Worm (Caenorhabditis elegans) whole organism, young adult: ENCODE measurements around the gene pgl-2.

Experiments used
- B0019.2 ChIP-seq: fragments of 200-800 bp; sonication (Bioruptor generic); conservative IDR thresholded peaks from 2 replicates; pipeline ENCODE4 v1.3.6; 2022; ENCODE audit warnings: missing genetic modification reagents, missing genetic modification characterization, missing compliant biosample characterization
- B0261.1 ChIP-seq: sonication (generic microtip); optimal IDR thresholded peaks from 2 replicates; lab custom pipeline; 2016; ENCODE audit warnings: mild to moderate bottlenecking, missing genetic modification characterization, moderate library complexity, missing compliant biosample characterization
- B0336.3 ChIP-seq: fragments of 200-800 bp; sonication (Bioruptor generic); IDR thresholded peaks from 2 replicates; pipeline ENCODE4 v1.3.6; 2022; ENCODE audit warnings: missing genetic modification characterization, missing compliant biosample characterization
- F22D6.2 ChIP-seq: sonication (generic microtip); optimal IDR thresholded peaks from 2 replicates; lab custom pipeline; 2016; ENCODE audit warnings: mild to moderate bottlenecking, missing genetic modification characterization, missing compliant biosample characterization
- F33H1.4 ChIP-seq: fragments of 200-800 bp; sonication (Bioruptor generic); IDR thresholded peaks from 2 replicates; pipeline ENCODE4 v1.3.6; 2022; ENCODE audit warnings: missing genetic modification reagents, missing genetic modification characterization, missing compliant biosample characterization
- F37B4.10 ChIP-seq: fragments of 200-800 bp; sonication (Bioruptor generic); IDR thresholded peaks from 2 replicates; pipeline ENCODE4 v1.3.6; 2022; ENCODE audit warnings: missing genetic modification characterization, missing compliant biosample characterization
- F55B11.4 ChIP-seq: sonication (generic microtip); optimal IDR thresholded peaks from 2 replicates; lab custom pipeline; 2016; ENCODE audit warnings: missing compliant biosample characterization, missing genetic modification characterization, borderline replicate concordance; ENCODE audit not compliant: insufficient read depth
- K12H6.12 ChIP-seq: fragments of 200-800 bp; sonication (Bioruptor generic); optimal IDR thresholded peaks from 2 replicates; lab custom pipeline; 2018; ENCODE audit warnings: mild to moderate bottlenecking, missing genetic modification characterization, missing compliant biosample characterization
- Y53G8AR.9 ChIP-seq: fragments of 200-800 bp; sonication (Bioruptor generic); conservative IDR thresholded peaks from 2 replicates; pipeline ENCODE4 v1.3.6; 2022; ENCODE audit warnings: missing genetic modification reagents, missing genetic modification characterization, missing compliant biosample characterization
- Y56A3A.18 ChIP-seq: fragments of 200-800 bp; sonication (Bioruptor generic); IDR thresholded peaks from 2 replicates; pipeline ENCODE4 v1.3.6; 2022; ENCODE audit warnings: missing genetic modification reagents, missing genetic modification characterization, missing compliant biosample characterization
- Y67H2A.10 ChIP-seq: fragments of 200-800 bp; sonication (Bioruptor generic); conservative IDR thresholded peaks from 2 replicates; pipeline ENCODE4 v1.3.6; 2022; ENCODE audit warnings: missing genetic modification reagents, missing genetic modification characterization, missing compliant biosample characterization
- Y95B8A.8 ChIP-seq: fragments of 200-800 bp; sonication (Bioruptor generic); IDR thresholded peaks from 2 replicates; pipeline ENCODE4 v1.3.6; 2022; ENCODE audit warnings: missing genetic modification reagents, missing genetic modification characterization, missing compliant biosample characterization
- akir-1 ChIP-seq: fragments of 200-800 bp; sonication (Bioruptor generic); optimal IDR thresholded peaks from 2 replicates; lab custom pipeline; 2018; ENCODE audit warnings: mild to moderate bottlenecking, missing genetic modification characterization, moderate library complexity, missing compliant biosample characterization
- attf-6 ChIP-seq: fragments of 200-800 bp; sonication (Bioruptor generic); IDR thresholded peaks from 2 replicates; pipeline ENCODE4 v1.3.6; 2022; ENCODE audit warnings: missing genetic modification reagents, missing genetic modification characterization, missing compliant biosample characterization
- ceh-100 ChIP-seq: fragments of 200-800 bp; sonication (Bioruptor generic); IDR thresholded peaks from 2 replicates; pipeline ENCODE4 v1.3.6; 2022; ENCODE audit warnings: missing genetic modification reagents, missing genetic modification characterization, missing compliant biosample characterization
- ceh-91 ChIP-seq: fragments of 200-800 bp; sonication (Bioruptor generic); IDR thresholded peaks from 2 replicates; pipeline ENCODE4 v1.3.6; 2022; ENCODE audit warnings: missing genetic modification reagents, missing genetic modification characterization, missing compliant biosample characterization
- die-1 ChIP-seq: sonication (generic microtip); optimal IDR thresholded peaks from 2 replicates; lab custom pipeline; 2016; ENCODE audit warnings: missing genotype, mild to moderate bottlenecking, missing genetic modification characterization, missing compliant biosample characterization
- dpff-1 ChIP-seq: sonication (generic microtip); optimal IDR thresholded peaks from 2 replicates; lab custom pipeline; 2017; ENCODE audit warnings: mild to moderate bottlenecking, missing genetic modification characterization, missing compliant biosample characterization
- efl-1 ChIP-seq: fragments of 150-350 bp; optimal IDR thresholded peaks from 2 replicates; lab custom pipeline; 2014; ENCODE audit warnings: missing biosample characterization, missing genetic modification reagents, missing genetic modification characterization
- ekl-4 ChIP-seq: fragments of 200-800 bp; sonication (Bioruptor generic); IDR thresholded peaks from 2 replicates; pipeline ENCODE4 v1.3.6; 2022; ENCODE audit warnings: missing genetic modification reagents, missing genetic modification characterization, missing compliant biosample characterization
- gei-17 ChIP-seq: fragments of 200-800 bp; sonication (Bioruptor generic); optimal IDR thresholded peaks from 2 replicates; lab custom pipeline; 2018; ENCODE audit warnings: mild to moderate bottlenecking, missing genetic modification characterization, missing compliant biosample characterization
- him-1 ChIP-seq: sonication (generic microtip); optimal IDR thresholded peaks from 2 replicates; lab custom pipeline; 2016; ENCODE audit warnings: missing genotype, missing genetic modification reagents, missing genetic modification characterization, missing compliant biosample characterization
- hlh-26 ChIP-seq: fragments of 200-800 bp; sonication (Bioruptor generic); conservative IDR thresholded peaks from 2 replicates; pipeline ENCODE4 v1.3.6; 2022; ENCODE audit warnings: missing genetic modification reagents, missing genetic modification characterization, missing compliant biosample characterization
- hmg-1.2 ChIP-seq: fragments of 200-800 bp; sonication (Bioruptor generic); IDR thresholded peaks from 2 replicates; pipeline ENCODE4 v1.3.6; 2022; ENCODE audit warnings: missing genetic modification reagents, missing genetic modification characterization, missing compliant biosample characterization
- hmg-20 ChIP-seq: fragments of 200-800 bp; sonication (Bioruptor generic); IDR thresholded peaks from 2 replicates; pipeline ENCODE4 v1.3.6; 2022; ENCODE audit warnings: missing genetic modification reagents, missing genetic modification characterization, missing compliant biosample characterization
- hrde-1 ChIP-seq: sonication (generic microtip); optimal IDR thresholded peaks from 2 replicates; lab custom pipeline; 2016; ENCODE audit warnings: missing genetic modification characterization, mild to moderate bottlenecking, missing compliant biosample characterization, moderate library complexity, missing genotype, missing genetic modification reagents, borderline replicate concordance
- madf-6 ChIP-seq: fragments of 200-800 bp; sonication (Bioruptor generic); IDR thresholded peaks from 2 replicates; pipeline ENCODE4 v1.3.6; 2022; ENCODE audit warnings: missing genetic modification reagents, missing genetic modification characterization, missing compliant biosample characterization
- mel-28 ChIP-seq: sonication (generic microtip); optimal IDR thresholded peaks from 2 replicates; lab custom pipeline; 2016; ENCODE audit warnings: borderline replicate concordance, mild to moderate bottlenecking, missing genetic modification characterization, missing compliant biosample characterization
- nhr-120 ChIP-seq: fragments of 200-800 bp; sonication (Bioruptor generic); IDR thresholded peaks from 2 replicates; pipeline ENCODE4 v1.3.6; 2022; ENCODE audit warnings: missing genetic modification characterization, missing compliant biosample characterization
- nhr-27 ChIP-seq: fragments of 200-800 bp; sonication (Bioruptor generic); optimal IDR thresholded peaks from 2 replicates; lab custom pipeline; 2018; ENCODE audit warnings: mild to moderate bottlenecking, missing genetic modification characterization, moderate library complexity, missing compliant biosample characterization
- nhr-90 ChIP-seq: sonication (generic microtip); optimal IDR thresholded peaks from 2 replicates; lab custom pipeline; 2016; ENCODE audit warnings: missing genotype, mild to moderate bottlenecking, missing genetic modification characterization, missing compliant biosample characterization
- rcor-1 ChIP-seq: fragments of 200-800 bp; sonication (Bioruptor generic); IDR thresholded peaks from 2 replicates; pipeline ENCODE4 v1.3.6; 2022; ENCODE audit warnings: missing genetic modification reagents, missing genetic modification characterization, missing compliant biosample characterization
- snpc-1.1 ChIP-seq: sonication (generic microtip); optimal IDR thresholded peaks from 2 replicates; lab custom pipeline; 2017; ENCODE audit warnings: missing genetic modification characterization, mild to moderate bottlenecking, missing compliant biosample characterization, antibody characterized with exemption, moderate library complexity, missing genotype, missing genetic modification reagents; ENCODE audit not compliant: insufficient read depth
- tbp1 ChIP-seq: fragments of 200-800 bp; sonication (Bioruptor generic); optimal IDR thresholded peaks from 2 replicates; lab custom pipeline; 2018; ENCODE audit warnings: mild to moderate bottlenecking, missing genetic modification characterization, missing compliant biosample characterization
- ztf-22 ChIP-seq: fragments of 200-800 bp; sonication (Bioruptor generic); optimal IDR thresholded peaks from 2 replicates; lab custom pipeline; 2018; ENCODE audit warnings: mild to moderate bottlenecking, missing genetic modification characterization, moderate library complexity, missing compliant biosample characterization
- ztf-28 ChIP-seq: fragments of 200-800 bp; sonication (Bioruptor generic); IDR thresholded peaks from 2 replicates; pipeline ENCODE4 v1.3.6; 2022; ENCODE audit warnings: missing genetic modification reagents, missing genetic modification characterization, missing compliant biosample characterization

The pgl-2 gene

DNA sequence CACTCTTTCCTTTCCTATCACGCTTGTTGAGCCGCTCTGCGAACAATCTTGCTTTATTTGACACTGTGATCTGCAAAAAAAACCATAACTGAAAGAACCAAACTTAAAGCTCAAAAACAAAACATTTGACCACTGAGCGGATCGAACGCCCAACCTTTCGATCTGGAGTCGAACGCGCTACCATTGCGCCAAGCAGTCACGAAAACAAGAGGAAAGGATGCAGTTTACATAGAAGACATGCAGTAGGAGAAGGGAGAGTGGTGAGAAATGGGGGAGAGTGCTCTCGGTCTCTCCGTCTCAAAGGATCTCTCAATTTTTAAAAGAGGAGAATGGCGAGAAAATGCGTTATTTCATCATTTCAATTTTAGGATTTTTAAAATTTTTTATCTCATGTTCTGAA lies 3.1 kb upstream of the pgl-2 start (continued):
- TF ChIP-seq efl-1 (GFP tag; lab: Kevin White, UChicago), result peak; percentile 39
- TF ChIP-seq B0261.1 (tag; lab: Kevin White, UChicago), result peak; percentile 95
- peak; percentile 67 for TF ChIP-seq ekl-4 (GFP tag; lab: Robert Waterston, UW)
- peak; percentile 82 for TF ChIP-seq Y56A3A.18 (GFP tag; lab: Robert Waterston, UW)
- peak; percentile 22 for TF ChIP-seq mel-28 (tag; lab: Kevin White, UChicago)
- no peak for TF ChIP-seq nhr-27 (tag; lab: Kevin White, UChicago)
- TF ChIP-seq gei-17 (GFP tag; lab: Kevin White, UChicago), result peak; percentile 38
- 0 out of 2 replicates have a peak, but pooled peaks have one; percentile 21 for TF ChIP-seq B0019.2 (GFP tag; lab: Robert Waterston, UW)
- peak; percentile 38; the same call in 1 of the 2 replicates for TF ChIP-seq F33H1.4 (GFP tag; lab: Robert Waterston, UW)
- TF ChIP-seq nhr-90, result peak; percentile 91
- TF ChIP-seq snpc-1.1 (tag; lab: Kevin White, UChicago), result peak; percentile 44
- peak; percentile 63 for TF ChIP-seq K12H6.12 (tag; lab: Kevin White, UChicago)
- TF ChIP-seq hmg-20, result peak; percentile 85
- no peak for TF ChIP-seq ztf-22
- TF ChIP-seq Y95B8A.8 (GFP tag; lab: Robert Waterston, UW), result 0 out of 2 replicates have a peak, but pooled peaks have one; percentile 46
- TF ChIP-seq die-1 (tag; lab: Kevin White, UChicago), result peak; percentile 92
- TF ChIP-seq F37B4.10, result no peak

DNA sequence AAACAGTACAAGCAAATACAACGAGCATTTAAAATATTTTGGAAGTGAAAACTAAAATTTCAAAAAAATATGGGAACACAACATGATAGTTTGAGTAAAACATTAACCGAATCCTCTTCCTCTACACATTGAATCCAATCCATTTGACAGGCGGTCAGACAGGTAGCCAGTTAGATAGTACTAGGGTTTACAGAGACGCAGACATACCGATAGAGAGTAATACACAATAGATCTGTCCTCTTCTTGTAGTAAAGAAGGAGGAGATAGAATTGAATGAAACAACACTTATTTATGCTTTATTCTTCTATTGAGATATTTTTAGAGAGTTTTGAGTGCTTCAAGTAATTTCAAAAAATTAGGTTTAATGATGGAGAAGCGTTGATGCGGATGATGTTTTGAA lies 6.5 kb downstream of the pgl-2 start:
- TF ChIP-seq hmg-1.2 (GFP tag; lab: Robert Waterston, UW) (peak; percentile 84; the same call in 1 of the 2 replicates), ztf-28 (GFP tag; lab: Robert Waterston, UW) (no peak)
- TF ChIP-seq, all 124 proteins: peak for 1

ce11 chrIII:8667382-8667781 lies 7.9 kb downstream of the pgl-2 start, which contains the start of gene dpy-19:
TSS of gene dpy-19 (minus strand) at chrIII:8667482.
- TF ChIP-seq hrde-1 (tag; lab: Kevin White, UChicago) (no peak), madf-6 (GFP tag; lab: Robert Waterston, UW) (no peak), Y67H2A.10 (GFP tag; lab: Robert Waterston, UW) (no peak), mel-28 (tag; lab: Kevin White, UChicago) (no peak), dpff-1 (tag; lab: Kevin White, UChicago) (no peak), hlh-26 (no peak), him-1 (no peak)

- TF ChIP-seq ceh-100 (GFP tag; lab: Robert Waterston, UW) (no peak), F55B11.4 (tag; lab: Kevin White, UChicago) (no peak), ceh-91 (GFP tag; lab: Robert Waterston, UW) (no peak), K12H6.12 (tag; lab: Kevin White, UChicago) (no peak), akir-1 (no peak), mel-28 (tag; lab: Kevin White, UChicago) (no peak), tbp1 (no peak), Y53G8AR.9 (GFP tag; lab: Robert Waterston, UW) (no peak), F22D6.2 (tag; lab: Kevin White, UChicago) (no peak), attf-6 (GFP tag; lab: Robert Waterston, UW) (no peak), rcor-1 (GFP tag; lab: Robert Waterston, UW) (no peak), B0336.3 (GFP tag; lab: Robert Waterston, UW) (no peak), nhr-120 (GFP tag; lab: Robert Waterston, UW) (no peak), snpc-1.1 (tag; lab: Kevin White, UChicago) (no peak)
These were observed 10.3 kb downstream of the pgl-2 start, which contains the start of gene F22B7.1 for ce11 chrIII:8664897-8665388. TSS of gene F22B7.1 (plus strand) at chrIII:8665338.
